Worm (Caenorhabditis elegans): Measurements from ENCODE around the gene abu-9.

Gene abu-9

DNA sequence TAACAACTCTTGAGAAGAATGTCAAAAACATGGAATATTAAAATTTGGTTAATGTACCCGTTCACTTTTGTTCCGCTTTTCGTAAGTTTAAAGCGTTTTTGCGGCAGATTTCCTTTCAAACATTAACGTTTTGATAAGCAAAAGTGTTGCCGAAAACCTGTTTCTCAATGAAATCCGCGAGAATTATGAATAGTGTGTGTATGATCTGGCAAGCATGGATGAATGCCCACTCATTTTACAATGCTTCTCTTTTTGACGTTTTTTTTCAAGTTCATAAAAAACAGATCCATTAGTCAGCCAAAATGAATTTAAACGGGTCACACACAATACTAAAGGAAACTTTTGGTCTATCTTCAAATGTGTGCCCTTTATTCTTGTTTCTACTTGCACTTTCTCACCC lies 37.9 kb upstream of the abu-9 start:
- TF ChIP-seq nhr-71 (tag; optimal IDR thresholded peaks at IDR 0.05) (no peak), nhr-85 (tag) (no peak), ama-1 (optimal IDR thresholded peaks at IDR 0.05) (no peak), lir-3 (tag; optimal IDR thresholded peaks at IDR 0.05; ENCODE audit: poor library complexity) (no peak), pag-3 (tag; optimal IDR thresholded peaks at IDR 0.05; ENCODE audit: borderline replicate concordance, insufficient read depth) (no peak), nhr-77 (tag; optimal IDR thresholded peaks at IDR 0.05) (no peak), ceh-88 (GFP tag; IDR thresholded peaks at IDR 0.05) (no peak), jun-1 (tag; optimal IDR thresholded peaks at IDR 0.05) (no peak), lin-39 (tag; optimal IDR thresholded peaks at IDR 0.05) (no peak), irx-1 (tag; optimal IDR thresholded peaks at IDR 0.05) (no peak), fkh-4 (tag; optimal IDR thresholded peaks at IDR 0.05; ENCODE audit: borderline replicate concordance) (no peak), nhr-47 (tag; optimal IDR thresholded peaks at IDR 0.05) (no peak)

ce11 chrX:8285169-8285796 lies 36.6 kb upstream of the abu-9 start, which contains the start of the genes fis-2 and F13B9.2:
Gene fis-2, minus strand, starts transcription at chrX:8285219.
Gene F13B9.2, plus strand, starts transcription at chrX:8285683.
- TF ChIP-seq efl-1 (optimal IDR thresholded peaks at IDR 0.05) (no peak), efl-1 (GFP tag; optimal IDR thresholded peaks at IDR 0.05 in 1 of 2) (peak in 1 of 2 experiments; percentile 74), grh-1 (GFP tag; IDR thresholded peaks at IDR 0.05) (no peak), blmp-1 (tag; optimal IDR thresholded peaks at IDR 0.05) (peak; percentile 82)

ce11 chrX:8286164-8286563 lies 35.7 kb upstream of the abu-9 start:
- TF ChIP-seq ztf-11 (tag; optimal IDR thresholded peaks at IDR 0.05) (no peak), skn-1 (tag; optimal IDR thresholded peaks at IDR 0.05) (peak; percentile 73), efl-3 (GFP tag; optimal IDR thresholded peaks at IDR 0.05) (no peak), zip-4 (GFP tag; optimal IDR thresholded peaks at IDR 0.05) (peak; percentile 18)

DNA sequence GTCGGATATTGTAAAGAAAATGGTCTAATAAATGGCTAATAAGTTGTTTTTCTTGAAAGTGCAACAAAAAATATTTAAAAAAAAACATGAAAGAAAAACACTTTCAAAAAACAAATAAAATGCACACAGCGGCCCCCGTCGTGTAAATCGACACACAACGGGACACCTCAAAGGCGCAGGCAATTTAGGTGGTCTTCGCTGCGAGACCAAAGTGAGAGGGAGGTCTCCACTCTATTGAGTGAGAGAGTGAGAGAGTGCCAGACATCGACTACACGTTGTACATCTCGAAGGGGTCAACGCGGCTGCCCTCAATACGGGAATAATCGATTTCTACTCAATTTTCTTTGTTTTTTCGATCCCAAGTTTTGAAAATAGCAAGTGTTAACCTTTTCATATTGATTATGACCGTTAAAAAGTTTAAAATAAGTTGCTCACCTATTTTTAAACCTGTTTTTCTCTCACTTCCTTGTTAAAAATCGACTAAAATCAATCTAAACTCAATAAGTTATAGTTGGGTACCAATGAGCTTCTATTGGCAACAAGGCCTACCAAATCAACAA lies 35.1 kb upstream of the abu-9 start, which contains the start of gene sec-16A.2:
sec-16A.2 (plus strand) TSS at position 510 of the 560 bp plus-strand sequence.
- TF ChIP-seq hpl-2 (GFP tag; optimal IDR thresholded peaks at IDR 0.05) (no peak), unc-30 (tag; optimal IDR thresholded peaks at IDR 0.05) (no peak), efl-1 (optimal IDR thresholded peaks at IDR 0.05) (peak; percentile 42 to 71), efl-1 (GFP tag; optimal IDR thresholded peaks at IDR 0.05 in 1 of 2) (peak in 1 of 2 experiments; percentile 19), Y116A8C.19 (tag; optimal IDR thresholded peaks at IDR 0.05; ENCODE audit: borderline replicate concordance) (no peak), vab-15 (tag; optimal IDR thresholded peaks at IDR 0.05) (peak; percentile 67), pax-3 (tag; optimal IDR thresholded peaks at IDR 0.05) (no peak), lin-39 (tag; optimal IDR thresholded peaks at IDR 0.05) (no peak), ztf-11 (tag; optimal IDR thresholded peaks at IDR 0.05) (peak in 1 of 2 experiments; percentile 1), pqm-1 (tag; optimal IDR thresholded peaks at IDR 0.05) (no peak), hlh-17 (GFP tag; optimal IDR thresholded peaks at IDR 0.05; ENCODE audit: borderline replicate concordance) (no peak), skn-1 (tag; optimal IDR thresholded peaks at IDR 0.05) (peak; percentile 27), elt-3 (tag; optimal IDR thresholded peaks at IDR 0.05) (peak in 1 of 6 experiments; percentile 30), zip-4 (GFP tag; optimal IDR thresholded peaks at IDR 0.05) (no peak), swsn-7 (tag; optimal IDR thresholded peaks at IDR 0.05) (peak; percentile 63), unc-62 (GFP tag; optimal IDR thresholded peaks at IDR 0.05) (no peak), fkh-10 (GFP tag; optimal IDR thresholded peaks at IDR 0.05) (no peak), jun-1 (tag; optimal IDR thresholded peaks at IDR 0.05) (peak; percentile 4), nhr-237 (tag; optimal IDR thresholded peaks at IDR 0.05) (no peak), lin-15B (tag; optimal IDR thresholded peaks at IDR 0.05) (peak; percentile 48), lsy-2 (tag; optimal IDR thresholded peaks at IDR 0.05) (peak; percentile 57 to 80), tbx-2 (tag; optimal IDR thresholded peaks at IDR 0.05) (peak; percentile 62), C16A3.4 (tag; optimal IDR thresholded peaks at IDR 0.05) (peak; percentile 55), sptf-1 (tag; optimal IDR thresholded peaks at IDR 0.05) (no peak), nhr-47 (tag; optimal IDR thresholded peaks at IDR 0.05) (peak; percentile 57), lin-13 (GFP tag; optimal IDR thresholded peaks at IDR 0.05) (peak; percentile 61), egl-13 (tag; optimal IDR thresholded peaks at IDR 0.05) (no peak), tlp-1 (tag; optimal IDR thresholded peaks at IDR 0.05) (no peak), ama-1 (optimal IDR thresholded peaks at IDR 0.05) (no peak), zag-1 (tag; optimal IDR thresholded peaks at IDR 0.05) (no peak), sup-37 (GFP tag; optimal IDR thresholded peaks at IDR 0.05) (no peak), egl-27 (tag; optimal IDR thresholded peaks at IDR 0.05) (no peak), ceh-88 (GFP tag; IDR thresholded peaks at IDR 0.05) (no peak), irx-1 (tag; optimal IDR thresholded peaks at IDR 0.05) (peak; percentile 11), efl-3 (GFP tag; optimal IDR thresholded peaks at IDR 0.05) (no peak), ceh-90 (tag; optimal IDR thresholded peaks at IDR 0.05) (no peak)
